Worm (Caenorhabditis elegans) whole organism, L1 larva: Measurements from ENCODE around the gene T12A7.2.

Experiments used
- C04F5.9 ChIP-seq: sonication (generic microtip); optimal IDR thresholded peaks from 2 replicates; lab custom pipeline; 2016; ENCODE audit warnings: missing genetic modification characterization, missing compliant biosample characterization
- C16A3.4 ChIP-seq: fragments of 150-350 bp; optimal IDR thresholded peaks from 2 replicates; lab custom pipeline; 2014; ENCODE audit warnings: missing biosample characterization, missing genetic modification characterization
- C34B4.2 ChIP-seq: sonication (generic microtip); optimal IDR thresholded peaks from 2 replicates; lab custom pipeline; 2017; ENCODE audit warnings: mild to moderate bottlenecking, missing genetic modification characterization, missing compliant biosample characterization
- F16B12.6 ChIP-seq: fragments of 150-350 bp; optimal IDR thresholded peaks from 2 replicates; lab custom pipeline; 2014; ENCODE audit warnings: missing biosample characterization, missing genetic modification characterization
- Y116A8C.19 ChIP-seq: sonication (generic microtip); optimal IDR thresholded peaks from 2 replicates; lab custom pipeline; 2016; ENCODE audit warnings: missing compliant biosample characterization, missing genetic modification characterization, borderline replicate concordance
- aha-1 ChIP-seq: fragments of 150-350 bp; optimal IDR thresholded peaks from 2 replicates; lab custom pipeline; 2014; ENCODE audit warnings: missing biosample characterization, missing genetic modification characterization
- ama-1 ChIP-seq: fragments of 150-350 bp; optimal IDR thresholded peaks from 2 replicates; lab custom pipeline; 2014
- ceh-8 ChIP-seq: fragments of 200-800 bp; sonication (Bioruptor generic); optimal IDR thresholded peaks from 2 replicates; lab custom pipeline; 2018; ENCODE audit warnings: mild to moderate bottlenecking, missing genetic modification characterization, moderate library complexity, missing compliant biosample characterization
- ceh-82 ChIP-seq, 3 experiments: fragments of 150-350 bp in 1 of 3; sonication (generic microtip) in 2 of 3; optimal IDR thresholded peaks; 2 replicates each; lab custom pipeline; 2014 to 2017; ENCODE audit warnings: missing biosample characterization in 3 of 3, missing genetic modification characterization in 3 of 3
- ceh-88 ChIP-seq: fragments of 200-800 bp; sonication (Bioruptor generic); IDR thresholded peaks from 2 replicates; pipeline ENCODE4 v1.3.6; 2022; ENCODE audit warnings: missing genetic modification characterization, missing compliant biosample characterization
- ces-1 ChIP-seq: fragments of 150-350 bp; optimal IDR thresholded peaks from 2 replicates; lab custom pipeline; 2014; ENCODE audit warnings: missing biosample characterization, missing genetic modification reagents, missing genetic modification characterization
- efl-3 ChIP-seq: fragments of 200-800 bp; sonication (Bioruptor generic); optimal IDR thresholded peaks from 2 replicates; lab custom pipeline; 2018; ENCODE audit warnings: mild to moderate bottlenecking, missing genetic modification characterization, missing compliant biosample characterization
- fkh-10 ChIP-seq: sonication (generic microtip); optimal IDR thresholded peaks from 2 replicates; lab custom pipeline; 2017; ENCODE audit warnings: missing biosample characterization, missing genetic modification reagents, missing genetic modification characterization
- fkh-8 ChIP-seq: sonication (generic microtip); optimal IDR thresholded peaks from 2 replicates; lab custom pipeline; 2016; ENCODE audit warnings: mild to moderate bottlenecking, missing genetic modification characterization, missing compliant biosample characterization
- fos-1 ChIP-seq: fragments of 150-350 bp; optimal IDR thresholded peaks from 2 replicates; lab custom pipeline; 2014; ENCODE audit warnings: missing biosample characterization, missing genetic modification characterization
- grh-1 ChIP-seq: fragments of 200-800 bp; sonication (Bioruptor generic); IDR thresholded peaks from 2 replicates; pipeline ENCODE4 v1.3.6; 2022; ENCODE audit warnings: missing genetic modification reagents, missing genetic modification characterization, missing compliant biosample characterization
- hlh-17 ChIP-seq: fragments of 200-800 bp; sonication (Bioruptor generic); optimal IDR thresholded peaks from 2 replicates; lab custom pipeline; 2018; ENCODE audit warnings: missing genetic modification characterization, mild to moderate bottlenecking, missing compliant biosample characterization, moderate library complexity, borderline replicate concordance
- hpl-2 ChIP-seq: fragments of 150-350 bp; optimal IDR thresholded peaks from 2 replicates; lab custom pipeline; 2014; ENCODE audit warnings: missing biosample characterization, missing genetic modification reagents, missing genetic modification characterization
- irx-1 ChIP-seq: sonication (generic microtip); optimal IDR thresholded peaks from 2 replicates; lab custom pipeline; 2016; ENCODE audit warnings: missing genetic modification characterization, missing compliant biosample characterization
- isw-1 ChIP-seq: fragments of 200-800 bp; sonication (Bioruptor generic); IDR thresholded peaks from 2 replicates; pipeline ENCODE4 v1.3.6; 2022; ENCODE audit warnings: missing genetic modification characterization, missing compliant biosample characterization
- jun-1 ChIP-seq: fragments of 150-350 bp; optimal IDR thresholded peaks from 2 replicates; lab custom pipeline; 2014; ENCODE audit warnings: missing biosample characterization, missing genetic modification reagents, missing genetic modification characterization
- lin-14 ChIP-seq: fragments of 200-800 bp; sonication (Bioruptor generic); optimal IDR thresholded peaks from 2 replicates; lab custom pipeline; 2018; ENCODE audit warnings: mild to moderate bottlenecking, missing genetic modification characterization, moderate library complexity, missing compliant biosample characterization
- lin-35 ChIP-seq, 2 experiments: fragments of 150-350 bp; optimal IDR thresholded peaks; 2 replicates each; lab custom pipeline; 2014; ENCODE audit warnings: missing biosample characterization in 2 of 2, missing genetic modification characterization in 2 of 2, missing genetic modification reagents in 2 of 2
- lir-3 ChIP-seq: sonication (generic microtip); optimal IDR thresholded peaks from 2 replicates; lab custom pipeline; 2016; ENCODE audit warnings: mild to moderate bottlenecking, missing genetic modification characterization, moderate library complexity, missing compliant biosample characterization; ENCODE audit not compliant: poor library complexity
- lsy-2 ChIP-seq, 2 experiments: fragments of 150-350 bp; optimal IDR thresholded peaks; 2 replicates each; lab custom pipeline; 2014; ENCODE audit warnings: missing biosample characterization in 2 of 2, missing genetic modification characterization in 2 of 2
- mab-9 ChIP-seq: fragments of 200-800 bp; sonication (Bioruptor generic); IDR thresholded peaks from 2 replicates; pipeline ENCODE4 v1.3.6; 2022; ENCODE audit warnings: missing genetic modification reagents, missing genetic modification characterization, missing compliant biosample characterization
- mep-1 ChIP-seq: fragments of 150-350 bp; optimal IDR thresholded peaks from 2 replicates; lab custom pipeline; 2014; ENCODE audit warnings: missing biosample characterization, missing genetic modification characterization
- nhr-11 ChIP-seq: fragments of 150-350 bp; optimal IDR thresholded peaks from 2 replicates; lab custom pipeline; 2014; ENCODE audit warnings: missing biosample characterization, missing genetic modification characterization
- nhr-12 ChIP-seq: sonication (generic microtip); optimal IDR thresholded peaks from 2 replicates; lab custom pipeline; 2017; ENCODE audit warnings: missing biosample characterization, missing genetic modification characterization
- nhr-19 ChIP-seq: fragments of 200-800 bp; sonication (Bioruptor generic); conservative IDR thresholded peaks from 2 replicates; pipeline ENCODE4 v1.3.6; 2022; ENCODE audit warnings: missing genetic modification characterization, missing compliant biosample characterization
- nhr-237 ChIP-seq: fragments of 150-350 bp; optimal IDR thresholded peaks from 2 replicates; lab custom pipeline; 2014; ENCODE audit warnings: missing biosample characterization, missing genetic modification characterization
- nhr-47 ChIP-seq: sonication (generic microtip); optimal IDR thresholded peaks from 2 replicates; lab custom pipeline; 2016; ENCODE audit warnings: mild to moderate bottlenecking, missing genetic modification characterization, moderate library complexity, missing compliant biosample characterization
- nhr-71 ChIP-seq: sonication (generic microtip); optimal IDR thresholded peaks from 2 replicates; lab custom pipeline; 2016; ENCODE audit warnings: mild to moderate bottlenecking, missing genetic modification characterization, moderate library complexity, missing compliant biosample characterization
- nhr-76 ChIP-seq: sonication (generic microtip); optimal IDR thresholded peaks from 2 replicates; lab custom pipeline; 2017; ENCODE audit warnings: missing biosample characterization, missing genetic modification characterization
- pag-3 ChIP-seq: sonication (generic microtip); optimal IDR thresholded peaks from 2 replicates; lab custom pipeline; 2017; ENCODE audit warnings: missing genetic modification characterization, mild to moderate bottlenecking, missing compliant biosample characterization, antibody characterized with exemption, borderline replicate concordance; ENCODE audit not compliant: insufficient read depth
- snpc-4 ChIP-seq: fragments of 150-350 bp; optimal IDR thresholded peaks from 2 replicates; lab custom pipeline; 2014; ENCODE audit warnings: missing biosample characterization, missing genetic modification characterization
- snu-23 ChIP-seq: sonication (generic microtip); optimal IDR thresholded peaks from 2 replicates; lab custom pipeline; 2016; ENCODE audit warnings: missing genetic modification characterization, missing compliant biosample characterization
- sptf-1 ChIP-seq: fragments of 150-350 bp; optimal IDR thresholded peaks from 2 replicates; lab custom pipeline; 2014; ENCODE audit warnings: missing biosample characterization, missing genetic modification characterization
- tbx-2 ChIP-seq: sonication (generic microtip); optimal IDR thresholded peaks from 2 replicates; lab custom pipeline; 2016; ENCODE audit warnings: missing genetic modification characterization, missing compliant biosample characterization
- unc-30 ChIP-seq: sonication (generic microtip); optimal IDR thresholded peaks from 2 replicates; lab custom pipeline; 2017; ENCODE audit warnings: missing biosample characterization, missing genetic modification characterization
- unc-86 ChIP-seq: sonication (generic microtip); optimal IDR thresholded peaks from 2 replicates; lab custom pipeline; 2016; ENCODE audit warnings: missing genetic modification characterization, missing compliant biosample characterization
- unc-98 ChIP-seq: fragments of 200-800 bp; sonication (Bioruptor generic); IDR thresholded peaks from 2 replicates; pipeline ENCODE4 v1.3.6; 2022; ENCODE audit warnings: missing genetic modification characterization, missing compliant biosample characterization
- zag-1 ChIP-seq: fragments of 150-350 bp; optimal IDR thresholded peaks from 2 replicates; lab custom pipeline; 2014; ENCODE audit warnings: missing biosample characterization, missing genetic modification characterization

T12A7.2 gene

DNA sequence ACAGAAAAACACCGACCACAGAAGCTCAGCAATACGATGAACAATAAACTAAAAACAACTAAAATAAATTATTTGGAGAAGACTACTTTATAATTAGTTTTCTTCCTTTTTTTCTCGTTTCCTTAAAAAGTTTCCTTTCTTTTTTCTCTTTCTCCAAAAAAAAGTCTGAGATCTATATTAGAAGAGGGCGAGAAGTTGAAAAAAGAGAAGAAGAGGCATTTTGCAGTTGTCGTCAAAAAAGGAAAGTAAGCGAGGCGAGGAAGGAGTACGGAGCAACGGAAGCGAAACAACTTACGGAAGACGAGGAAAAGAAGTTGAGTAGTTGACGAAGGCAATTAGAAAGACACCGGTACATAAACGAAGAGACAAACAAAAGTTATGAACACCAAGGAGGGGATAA lies 35.1 kb upstream of the T12A7.2 start:
- TF ChIP-seq nhr-47 (tag; lab: Kevin White, UChicago) (no peak), snpc-4 (tag; lab: Kevin White, UChicago) (no peak), lin-14 (GFP tag; lab: Kevin White, UChicago) (peak; percentile 54), fkh-10 (GFP tag; lab: Kevin White, UChicago) (peak; percentile 80), unc-30 (no peak), nhr-12 (no peak), isw-1 (GFP tag; lab: Robert Waterston, UW) (no peak), C04F5.9 (tag; lab: Kevin White, UChicago) (no peak)

DNA sequence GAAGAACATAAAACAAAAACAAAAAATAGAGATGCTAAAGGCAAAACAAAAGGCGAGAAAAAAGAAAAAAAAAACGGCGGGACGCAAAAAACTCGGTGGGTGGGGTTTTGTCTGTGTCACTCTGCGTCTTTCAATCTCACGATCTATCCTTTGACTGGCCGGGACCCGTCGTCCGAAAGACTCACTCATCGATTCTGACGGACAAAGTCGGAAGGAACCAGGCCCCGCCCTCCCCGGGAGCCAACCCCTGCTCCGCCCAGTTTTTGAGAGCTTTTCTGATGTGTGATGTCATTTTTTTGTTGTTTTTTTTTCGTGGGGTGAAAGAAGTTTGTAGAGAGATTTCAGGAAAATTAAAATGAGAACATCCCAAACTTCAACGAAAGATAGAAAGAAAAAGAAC lies 32.3 kb upstream of the T12A7.2 start:
- TF ChIP-seq C16A3.4 (no peak), lin-14 (GFP tag; lab: Kevin White, UChicago) (peak; percentile 83), fos-1 (tag; lab: Kevin White, UChicago) (no peak), nhr-11 (tag; lab: Kevin White, UChicago) (no peak), lsy-2 (tag; optimal IDR thresholded peaks at IDR 0.05; lab: Kevin White, UChicago) (peak in 1 of 2 experiments; percentile 2), isw-1 (GFP tag; lab: Robert Waterston, UW) (peak; percentile 11; the same call in 1 of the 2 replicates), mep-1 (tag; lab: Kevin White, UChicago) (no peak), ceh-8 (GFP tag; lab: Kevin White, UChicago) (no peak), ama-1 (lab: Kevin White, UChicago) (no peak), fkh-10 (GFP tag; lab: Kevin White, UChicago) (peak; percentile 16), ces-1 (GFP tag; lab: Kevin White, UChicago) (no peak), fkh-8 (tag; lab: Kevin White, UChicago) (peak; percentile 11), ceh-82 (tag; optimal IDR thresholded peaks at IDR 0.05; lab: Kevin White, UChicago) (peak in 1 of 3 experiments; percentile 6), hpl-2 (GFP tag; lab: Kevin White, UChicago) (no peak), nhr-76 (tag; lab: Kevin White, UChicago) (no peak), unc-98 (no peak), jun-1 (tag; lab: Kevin White, UChicago) (no peak), ceh-88 (GFP tag; lab: Robert Waterston, UW) (no peak), hlh-17 (no peak), unc-86 (peak; percentile 29)
- TF ChIP-seq, all 84 proteins: peak for 7

DNA sequence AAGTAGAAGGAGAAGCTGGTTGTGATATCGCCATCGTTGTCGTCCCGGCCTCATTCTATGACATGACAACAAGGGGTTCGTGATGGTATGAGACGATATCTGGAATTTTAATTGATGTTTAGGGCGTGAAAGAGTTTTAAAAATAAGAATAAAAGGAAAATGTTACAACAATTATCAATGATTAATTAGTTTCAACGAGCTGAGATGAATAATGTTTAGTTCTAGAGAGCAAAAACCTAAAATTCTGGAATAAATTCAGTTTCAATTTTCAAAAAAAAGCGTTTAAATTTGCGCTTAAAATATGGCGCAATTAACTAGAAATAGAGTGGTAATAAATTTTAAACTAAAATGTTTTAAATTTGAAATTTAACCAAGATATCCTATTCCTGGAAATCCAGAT lies 31.6 kb upstream of the T12A7.2 start, which contains the start of gene H01G02.3:
H01G02.3 (minus strand) TSS at position 101 of the 400 bp plus-strand sequence.
- TF ChIP-seq mab-9 = no peak
- no peak for TF ChIP-seq fkh-10 (GFP tag; lab: Kevin White, UChicago)
- TF ChIP-seq fos-1 (tag; lab: Kevin White, UChicago) = no peak
- no peak for TF ChIP-seq lin-35 (GFP tag; optimal IDR thresholded peaks at IDR 0.05; lab: Kevin White, UChicago)
- no peak for TF ChIP-seq aha-1 (tag; lab: Kevin White, UChicago)
- no peak for TF ChIP-seq ama-1 (lab: Kevin White, UChicago)
- TF ChIP-seq pag-3 = no peak
- no peak for TF ChIP-seq tbx-2 (tag; lab: Kevin White, UChicago)
- no peak for TF ChIP-seq grh-1 (GFP tag; lab: Robert Waterston, UW)
- TF ChIP-seq ceh-88 (GFP tag; lab: Robert Waterston, UW) = no peak
- no peak for TF ChIP-seq snu-23 (GFP tag; lab: Kevin White, UChicago)

DNA sequence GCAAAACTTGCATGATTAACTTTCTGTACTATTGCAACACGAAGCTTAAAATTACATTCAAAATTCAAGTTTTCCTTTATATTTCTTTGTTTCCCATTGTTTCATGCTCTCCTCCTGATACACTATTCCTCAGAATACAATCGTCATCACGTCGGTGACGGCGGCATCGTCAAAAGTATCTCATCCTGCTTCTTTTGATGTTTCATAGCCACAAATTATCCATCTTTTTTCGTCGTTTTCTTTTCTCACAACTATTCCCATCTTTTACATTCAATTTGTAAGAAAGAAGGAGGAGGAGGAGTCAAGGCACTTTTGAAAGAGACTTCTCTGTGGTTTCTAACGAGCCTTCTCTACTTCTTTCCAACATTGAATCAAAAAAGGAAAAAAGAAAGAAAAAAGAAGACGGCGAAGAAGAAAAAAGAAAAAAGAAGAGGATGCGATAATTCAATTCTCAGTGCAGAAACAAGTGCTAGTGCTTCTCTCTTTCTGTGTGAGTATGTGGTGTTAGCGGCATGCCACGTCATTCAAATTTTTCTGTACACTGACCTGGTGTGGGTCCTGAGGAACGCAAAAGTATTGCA lies 27.6 kb upstream of the T12A7.2 start:
- TF ChIP-seq F16B12.6 (tag; lab: Kevin White, UChicago) (no peak), ces-1 (GFP tag; lab: Kevin White, UChicago) (peak; percentile 83), lin-35 (GFP tag; optimal IDR thresholded peaks at IDR 0.05; lab: Kevin White, UChicago) (peak in 1 of 2 experiments; percentile 4), unc-86 (peak; percentile 27), nhr-19 (GFP tag; lab: Robert Waterston, UW) (no peak), nhr-237 (no peak), lir-3 (tag; lab: Kevin White, UChicago) (no peak), lin-14 (GFP tag; lab: Kevin White, UChicago) (peak; percentile 84), aha-1 (tag; lab: Kevin White, UChicago) (no peak), isw-1 (GFP tag; lab: Robert Waterston, UW) (no peak), nhr-71 (tag; lab: Kevin White, UChicago) (peak; percentile 14), pag-3 (no peak), C34B4.2 (tag; lab: Kevin White, UChicago) (no peak), zag-1 (peak; percentile 29), fkh-10 (GFP tag; lab: Kevin White, UChicago) (peak; percentile 73), efl-3 (no peak), Y116A8C.19 (tag; lab: Kevin White, UChicago) (no peak), mep-1 (tag; lab: Kevin White, UChicago) (peak; percentile 39), fos-1 (tag; lab: Kevin White, UChicago) (no peak), irx-1 (tag; lab: Kevin White, UChicago) (no peak), sptf-1 (tag; lab: Kevin White, UChicago) (no peak), lsy-2 (tag; optimal IDR thresholded peaks at IDR 0.05; lab: Kevin White, UChicago) (peak in 1 of 2 experiments; percentile 9), snpc-4 (tag; lab: Kevin White, UChicago) (no peak), nhr-47 (tag; lab: Kevin White, UChicago) (peak; percentile 5)
